Worm (Caenorhabditis elegans): Measurements from ENCODE around the gene K06H7.7.

Gene K06H7.7

DNA sequence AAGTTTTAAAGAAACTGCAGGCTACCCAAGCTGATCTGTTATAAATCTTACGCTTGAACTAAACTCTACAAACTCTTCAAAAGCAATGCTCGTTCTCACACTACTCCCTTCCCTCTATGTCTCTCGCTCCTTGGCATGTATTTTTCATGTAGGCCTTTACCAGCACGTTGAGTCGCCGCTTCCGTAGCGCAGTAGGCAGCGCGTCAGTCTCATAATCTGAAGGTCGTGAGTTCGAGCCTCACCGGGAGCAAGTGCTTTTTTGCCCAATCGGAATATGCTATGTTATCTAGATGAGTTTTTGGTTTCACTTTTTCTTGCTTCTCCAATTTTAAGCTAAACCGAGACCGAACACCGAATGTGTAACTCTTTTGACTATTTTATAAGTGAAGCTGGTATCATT is 21.2 kb upstream of the K06H7.7 start:
- TF ChIP-seq him-1 (tag; optimal IDR thresholded peaks at IDR 0.05) (peak; percentile 41), dao-5 (tag; optimal IDR thresholded peaks at IDR 0.05) (peak; percentile 41), W03F9.2 (tag; optimal IDR thresholded peaks at IDR 0.05) (no peak)

DNA sequence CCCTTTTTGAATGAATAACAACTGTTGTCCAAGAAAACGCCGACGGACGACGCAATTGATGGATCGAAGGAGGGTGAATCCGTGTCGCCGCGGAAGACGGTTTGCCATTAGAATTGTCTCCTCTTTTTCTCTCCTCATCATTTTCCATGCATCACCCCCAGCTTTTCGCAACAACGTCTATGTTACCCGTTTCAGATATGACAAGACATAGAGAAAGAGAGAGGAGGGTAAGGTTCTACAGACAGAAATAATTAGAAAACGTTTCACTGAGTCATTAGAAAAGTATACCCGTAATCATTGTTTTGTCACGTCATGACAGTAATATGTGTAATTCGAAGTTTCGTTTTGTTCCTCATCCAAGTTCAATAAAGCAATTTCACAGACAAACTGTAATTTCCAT is 20.5 kb upstream of the K06H7.7 start:
- TF ChIP-seq him-1 (tag; optimal IDR thresholded peaks at IDR 0.05) (no peak), W03F9.2 (tag; optimal IDR thresholded peaks at IDR 0.05) (no peak), dao-5 (tag; optimal IDR thresholded peaks at IDR 0.05) (no peak)

DNA sequence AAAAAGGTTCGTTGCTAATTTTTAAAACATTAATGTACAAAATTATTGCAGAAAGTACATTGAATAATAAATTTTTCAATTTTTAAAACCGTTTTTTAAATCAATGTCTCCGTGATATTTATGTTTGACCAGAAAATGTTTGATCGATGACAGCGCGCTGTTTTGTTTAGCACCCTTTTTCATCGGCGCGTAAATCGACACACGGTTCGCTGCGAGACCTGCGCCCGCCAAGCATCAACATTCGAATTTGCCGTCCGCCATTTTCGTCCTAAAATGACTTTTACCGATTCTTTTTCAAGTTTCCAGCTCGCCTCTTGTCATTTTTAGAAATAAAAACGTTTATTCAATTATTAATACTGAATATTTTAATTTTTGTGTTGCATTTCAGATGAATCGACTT is 15.7 kb upstream of the K06H7.7 start, which contains the start of gene plk-1:
Gene plk-1, plus strand, starts transcription at position 389 of the 400 bp plus-strand sequence.
- TF ChIP-seq W03F9.2 (tag; optimal IDR thresholded peaks at IDR 0.05) (peak; percentile 6), dao-5 (tag; optimal IDR thresholded peaks at IDR 0.05) (no peak), him-1 (tag; optimal IDR thresholded peaks at IDR 0.05) (no peak)

DNA sequence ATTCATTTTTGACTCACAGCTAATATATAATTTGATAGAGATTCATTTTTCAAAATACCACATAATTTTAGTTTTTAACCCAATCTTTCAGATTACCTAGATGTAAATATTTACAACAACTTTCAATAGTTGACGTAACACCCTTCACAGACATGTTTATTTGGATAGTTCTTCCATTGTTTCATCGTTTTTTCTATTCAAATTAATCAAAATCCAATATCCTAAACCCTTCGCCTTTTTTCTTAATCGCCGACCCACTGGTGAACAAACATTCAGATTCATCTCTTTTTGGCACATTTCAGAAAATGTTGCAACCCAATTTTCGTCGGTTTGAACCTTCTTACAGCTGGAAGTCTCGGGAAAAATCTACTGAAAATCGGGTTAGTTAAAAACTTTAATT is 13.7 kb upstream of the K06H7.7 start, which contains the start of gene K06H7.1:
Gene K06H7.1, plus strand, starts transcription at position 301 of the 400 bp plus-strand sequence.
- TF ChIP-seq him-1 (tag; optimal IDR thresholded peaks at IDR 0.05) (no peak), W03F9.2 (tag; optimal IDR thresholded peaks at IDR 0.05) (no peak), dao-5 (tag; optimal IDR thresholded peaks at IDR 0.05) (no peak)

DNA sequence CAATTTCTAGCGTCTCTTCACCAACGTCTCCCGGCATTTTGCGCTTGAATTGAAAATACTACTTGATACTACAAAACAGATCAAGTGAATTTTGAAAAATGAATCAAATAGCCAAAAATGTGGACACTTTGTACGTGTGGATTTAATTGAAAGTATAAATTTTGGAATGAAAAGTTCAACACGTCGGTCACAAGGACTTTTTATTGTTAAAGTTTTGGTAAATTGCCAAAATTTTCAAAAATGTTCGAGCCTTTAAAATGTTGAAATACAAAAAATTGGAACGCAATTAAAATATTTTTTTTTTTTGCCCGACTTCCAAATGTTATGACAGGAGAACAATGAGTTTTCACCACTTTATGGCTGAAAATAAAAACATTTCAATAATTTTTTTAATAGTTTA is 12.8 kb upstream of the K06H7.7 start, which contains the start of gene K06H7.8:
Gene K06H7.8, minus strand, starts transcription at position 101 of the 400 bp plus-strand sequence.
- no peak for TF ChIP-seq W03F9.2 (tag; optimal IDR thresholded peaks at IDR 0.05)
- no peak for TF ChIP-seq dao-5 (tag; optimal IDR thresholded peaks at IDR 0.05)
- TF ChIP-seq him-1 (tag; optimal IDR thresholded peaks at IDR 0.05), result no peak

DNA sequence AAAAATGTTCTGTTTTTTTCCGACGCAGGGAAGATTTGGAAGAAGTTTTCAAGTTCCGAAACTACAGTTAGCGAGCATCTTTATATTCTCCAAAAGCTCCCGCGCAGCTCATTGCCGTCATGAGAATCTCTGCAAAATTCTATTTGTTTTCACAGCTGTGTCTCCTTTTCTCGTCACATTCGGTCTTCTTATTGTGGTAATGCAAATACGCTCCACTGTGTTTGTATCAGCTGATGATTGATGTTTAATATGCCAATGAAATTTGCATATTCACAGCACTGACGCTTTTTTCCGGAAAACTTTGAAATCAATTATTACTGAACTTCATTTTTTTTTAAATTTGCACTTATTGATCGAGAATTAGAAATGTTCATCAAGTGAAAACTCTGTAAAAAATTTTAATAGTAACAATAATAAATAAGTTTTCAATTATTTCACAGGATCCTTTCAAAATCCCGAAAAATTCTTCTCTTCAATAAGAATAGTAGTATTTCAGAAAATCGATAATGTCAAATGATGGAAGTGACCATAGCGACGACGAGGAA is 7.9 kb upstream of the K06H7.7 start, which contains the start of gene K06H7.2:
Gene K06H7.2, plus strand, starts transcription at position 495 of the 545 bp plus-strand sequence.
- TF ChIP-seq dao-5 (tag; optimal IDR thresholded peaks at IDR 0.05), result no peak
- peak; percentile 15 for TF ChIP-seq W03F9.2 (tag; optimal IDR thresholded peaks at IDR 0.05)

DNA sequence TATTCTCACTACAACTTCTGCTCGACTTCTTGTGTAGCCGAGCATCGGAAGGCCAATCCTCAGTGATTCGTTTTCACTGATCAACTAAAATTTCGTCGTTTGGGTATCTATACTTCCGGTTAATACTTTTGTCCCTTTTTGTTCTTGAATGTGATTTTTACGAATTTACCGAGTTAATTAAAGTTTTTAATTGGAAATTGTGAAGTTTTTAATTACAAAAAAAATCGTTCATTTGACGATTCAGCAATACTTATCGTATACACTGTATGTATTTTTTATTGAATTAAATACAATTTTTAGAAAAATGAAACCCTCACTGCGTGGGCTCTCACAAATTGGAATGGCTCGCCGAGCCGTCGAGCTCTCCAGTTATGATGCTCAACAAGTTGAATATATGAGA is 6.1 kb upstream of the K06H7.7 start, which contains the start of gene idi-1:
Gene idi-1, plus strand, starts transcription at position 301 of the 400 bp plus-strand sequence.
- no peak for TF ChIP-seq him-1 (tag; optimal IDR thresholded peaks at IDR 0.05)
- TF ChIP-seq dao-5 (tag; optimal IDR thresholded peaks at IDR 0.05), result no peak
- no peak for TF ChIP-seq W03F9.2 (tag; optimal IDR thresholded peaks at IDR 0.05)

DNA sequence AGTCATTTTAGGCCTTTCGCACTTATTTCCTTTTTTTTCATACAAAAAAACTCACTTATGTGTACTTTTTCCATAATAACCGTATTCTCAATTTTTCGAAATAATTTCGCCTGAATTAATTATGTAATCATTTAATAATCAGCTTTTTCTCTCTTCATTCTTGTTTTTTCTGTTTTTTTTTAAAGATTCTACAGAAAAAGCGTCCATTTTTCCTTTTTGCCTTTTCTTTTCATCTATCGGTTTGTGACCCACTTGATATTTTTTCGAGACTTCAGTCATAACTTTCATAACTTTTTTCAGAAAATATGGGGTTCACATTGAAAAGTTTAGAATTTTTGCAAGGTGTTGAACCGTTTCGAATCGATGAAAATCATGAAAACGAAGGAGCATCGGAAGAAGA is 3.0 kb upstream of the K06H7.7 start, which contains the start of gene vms-1:
Gene vms-1, plus strand, starts transcription at position 301 of the 400 bp plus-strand sequence.
- TF ChIP-seq W03F9.2 (tag; optimal IDR thresholded peaks at IDR 0.05) (no peak), dao-5 (tag; optimal IDR thresholded peaks at IDR 0.05) (no peak), him-1 (tag; optimal IDR thresholded peaks at IDR 0.05) (no peak)

DNA sequence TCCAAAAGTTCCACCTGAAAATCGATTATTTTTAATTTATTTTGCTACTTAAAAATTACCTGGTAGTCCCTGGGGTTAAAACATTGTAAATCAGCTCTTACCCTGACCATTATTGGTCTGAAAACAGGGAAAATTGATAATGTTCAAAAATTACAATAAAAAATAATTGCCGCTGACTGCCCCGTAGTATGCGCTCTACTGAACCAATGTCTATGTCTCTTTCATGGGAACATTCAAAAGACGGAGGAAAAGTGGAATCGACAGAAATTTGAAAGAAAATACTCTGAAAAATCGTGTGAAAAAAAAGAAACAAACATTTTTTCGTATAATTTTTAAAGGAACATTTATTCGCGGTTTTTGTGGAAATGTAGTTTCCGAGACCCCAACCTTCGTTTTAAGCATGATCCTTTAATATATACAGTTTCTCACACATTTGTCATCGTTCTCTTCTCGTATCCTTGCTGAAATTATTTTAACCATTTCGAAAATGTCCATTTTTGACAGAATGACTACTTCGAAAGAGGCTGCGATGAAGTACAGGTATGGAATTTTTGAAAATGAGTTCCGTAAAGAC is 5.0 kb downstream of the K06H7.7 start, which contains the start of the genes dcr-1 and apc-2:
Gene dcr-1, minus strand, starts transcription at position 117 of the 574 bp plus-strand sequence.
Gene apc-2, plus strand, starts transcription at position 465 of the 574 bp plus-strand sequence.
- TF ChIP-seq W03F9.2 (tag; optimal IDR thresholded peaks at IDR 0.05), result no peak
- TF ChIP-seq dao-5 (tag; optimal IDR thresholded peaks at IDR 0.05), result no peak
- no peak for TF ChIP-seq him-1 (tag; optimal IDR thresholded peaks at IDR 0.05)

DNA sequence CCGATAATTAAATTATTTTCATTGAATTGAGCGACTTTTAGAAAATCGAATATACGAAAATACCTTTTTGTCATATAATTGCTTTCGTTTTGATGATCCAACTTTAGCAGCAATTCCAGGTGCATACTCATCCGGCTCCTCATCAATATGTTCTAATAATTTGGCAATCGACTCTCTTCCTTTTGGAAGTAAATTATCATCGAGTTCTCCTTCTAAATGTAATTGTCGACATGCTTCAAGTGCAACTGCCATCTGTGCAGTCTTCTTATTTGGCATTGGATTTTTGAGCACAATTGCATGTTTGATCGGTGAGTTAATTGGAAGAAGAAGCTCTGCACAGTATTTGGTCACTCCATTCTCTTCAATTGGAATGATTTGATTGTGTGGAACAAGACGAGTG is 8.1 kb downstream of the K06H7.7 start:
- no peak for TF ChIP-seq him-1 (tag; optimal IDR thresholded peaks at IDR 0.05)
- no peak for TF ChIP-seq dao-5 (tag; optimal IDR thresholded peaks at IDR 0.05)
- TF ChIP-seq W03F9.2 (tag; optimal IDR thresholded peaks at IDR 0.05), result no peak

DNA sequence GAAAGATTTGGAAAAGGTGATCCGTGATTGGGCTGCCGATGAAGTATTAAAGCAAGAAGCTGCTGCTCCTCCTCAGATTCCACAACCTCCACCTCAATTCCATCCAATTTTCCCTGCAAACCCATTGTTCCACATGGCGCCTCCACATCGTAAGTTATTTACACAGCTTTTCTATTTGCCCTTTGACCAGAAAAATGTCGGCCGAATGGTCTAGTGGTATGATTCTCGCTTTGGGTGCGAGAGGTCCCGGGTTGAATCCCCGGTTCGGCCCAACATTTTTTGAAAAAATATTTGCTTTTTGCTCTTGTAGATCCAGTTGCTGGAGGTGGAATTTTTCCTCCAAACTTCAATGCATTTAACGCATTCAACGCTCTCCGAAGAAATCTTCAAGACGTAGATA is 16.1 kb downstream of the K06H7.7 start:
- no peak for TF ChIP-seq dao-5 (tag; optimal IDR thresholded peaks at IDR 0.05)
- no peak for TF ChIP-seq him-1 (tag; optimal IDR thresholded peaks at IDR 0.05)
- no peak for TF ChIP-seq W03F9.2 (tag; optimal IDR thresholded peaks at IDR 0.05)

DNA sequence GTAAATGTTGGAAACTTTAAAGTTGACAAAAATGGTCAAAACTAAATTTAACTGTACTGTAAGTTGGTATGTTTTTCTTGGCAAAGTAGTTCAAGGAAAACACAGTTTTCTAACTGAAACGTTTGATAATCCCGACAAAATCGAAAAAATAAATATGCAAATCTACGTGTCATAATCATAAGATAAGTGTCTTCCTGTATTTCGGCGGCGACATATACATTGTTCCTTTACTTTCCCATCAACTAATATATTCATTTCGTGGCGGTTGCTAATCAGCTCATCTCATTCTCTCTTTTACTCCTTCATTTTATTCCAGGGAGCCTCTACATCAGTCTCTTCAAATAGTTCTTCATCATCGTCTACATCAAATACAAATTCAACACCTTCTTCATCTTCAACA is 17.5 kb downstream of the K06H7.7 start:
- no peak for TF ChIP-seq him-1 (tag; optimal IDR thresholded peaks at IDR 0.05)
- TF ChIP-seq dao-5 (tag; optimal IDR thresholded peaks at IDR 0.05), result no peak
- TF ChIP-seq W03F9.2 (tag; optimal IDR thresholded peaks at IDR 0.05), result no peak

DNA sequence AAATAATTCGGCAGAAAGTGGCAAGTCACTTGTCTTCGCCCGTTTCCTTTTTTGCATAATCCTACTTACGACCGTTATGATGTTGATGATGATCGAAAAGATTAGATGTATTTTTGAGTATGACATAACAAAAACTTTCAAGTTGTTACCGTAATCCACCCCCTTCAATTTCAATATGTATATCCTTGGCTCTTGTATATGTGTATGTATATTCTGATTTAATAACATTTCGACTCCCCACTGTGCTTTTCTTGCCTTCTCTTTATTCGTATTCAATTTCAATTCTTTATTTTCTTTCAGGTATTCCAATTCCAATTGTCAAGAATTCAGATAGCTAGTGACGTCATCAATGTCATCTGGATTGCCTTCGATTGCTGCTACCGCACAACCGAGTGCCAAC is 18.3 kb downstream of the K06H7.7 start, which contains the start of gene pros-1:
Gene pros-1, plus strand, starts transcription at position 301 of the 400 bp plus-strand sequence.
- TF ChIP-seq him-1 (tag; optimal IDR thresholded peaks at IDR 0.05) (no peak), W03F9.2 (tag; optimal IDR thresholded peaks at IDR 0.05) (no peak), dao-5 (tag; optimal IDR thresholded peaks at IDR 0.05) (no peak)

DNA sequence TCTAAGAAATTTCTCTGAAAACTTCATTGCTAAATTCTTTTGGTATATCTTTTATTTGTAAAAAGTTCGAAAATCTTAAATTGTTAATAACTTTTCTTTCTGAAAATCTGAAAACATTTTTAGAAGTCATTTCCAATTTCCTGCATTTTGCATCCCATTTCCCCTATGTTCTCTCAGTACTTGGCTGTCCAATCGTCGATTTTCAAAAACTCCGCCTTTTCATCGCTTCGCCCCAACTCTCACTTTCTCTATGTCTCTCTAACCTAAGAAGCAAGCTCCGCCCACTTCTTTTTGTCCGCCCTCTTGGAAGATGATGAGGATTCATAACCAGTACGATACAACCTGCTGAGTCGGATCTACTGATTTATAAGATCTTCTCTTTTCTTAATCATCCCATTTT is 20.2 kb downstream of the K06H7.7 start:
- TF ChIP-seq dao-5 (tag; optimal IDR thresholded peaks at IDR 0.05), result no peak
- no peak for TF ChIP-seq W03F9.2 (tag; optimal IDR thresholded peaks at IDR 0.05)
- no peak for TF ChIP-seq him-1 (tag; optimal IDR thresholded peaks at IDR 0.05)

All from whole organism, L4/young adult.